Worm (Caenorhabditis elegans) whole organism, L1 larva: Measurements from ENCODE around the gene srh-112.
"Not testable (repeated sequence)": the region's sequence is repeated elsewhere in the genome, so short reads cannot be mapped to it uniquely, and the experiment has no call there.

ENCODE experiments used
- C16A3.4 ChIP-seq: fragments of 150-350 bp; optimal IDR thresholded peaks from 2 replicates; lab custom pipeline; 2014; ENCODE audit warnings: missing biosample characterization, missing genetic modification characterization
- F16B12.6 ChIP-seq: fragments of 150-350 bp; optimal IDR thresholded peaks from 2 replicates; lab custom pipeline; 2014; ENCODE audit warnings: missing biosample characterization, missing genetic modification characterization
- ama-1 ChIP-seq: fragments of 150-350 bp; optimal IDR thresholded peaks from 2 replicates; lab custom pipeline; 2014
- ceh-63 ChIP-seq: fragments of 200-800 bp; sonication (Bioruptor generic); optimal IDR thresholded peaks from 2 replicates; lab custom pipeline; 2018; ENCODE audit warnings: mild to moderate bottlenecking, missing genetic modification characterization, missing compliant biosample characterization
- ceh-8 ChIP-seq: fragments of 200-800 bp; sonication (Bioruptor generic); optimal IDR thresholded peaks from 2 replicates; lab custom pipeline; 2018; ENCODE audit warnings: mild to moderate bottlenecking, missing genetic modification characterization, moderate library complexity, missing compliant biosample characterization
- ceh-82 ChIP-seq, 3 experiments: fragments of 150-350 bp in 1 of 3; sonication (generic microtip) in 2 of 3; optimal IDR thresholded peaks; 2 replicates each; lab custom pipeline; 2014 to 2017; ENCODE audit warnings: missing biosample characterization in 3 of 3, missing genetic modification characterization in 3 of 3
- ceh-88 ChIP-seq: fragments of 200-800 bp; sonication (Bioruptor generic); IDR thresholded peaks from 2 replicates; pipeline ENCODE4 v1.3.6; 2022; ENCODE audit warnings: missing genetic modification characterization, missing compliant biosample characterization
- ceh-90 ChIP-seq: sonication (generic microtip); optimal IDR thresholded peaks from 2 replicates; lab custom pipeline; 2016; ENCODE audit warnings: missing genetic modification characterization, missing compliant biosample characterization
- efl-1 ChIP-seq, 4 experiments: fragments of 150-350 bp; optimal IDR thresholded peaks in 3 of 4; peaks in 1 of 4; 1 replicate in 1 of 4; 2 replicates in 3 of 4; lab custom pipeline; 2014; ENCODE audit warnings: missing biosample characterization in 2 of 4, missing genetic modification characterization in 2 of 4, missing genetic modification reagents in 2 of 4
- fkh-10 ChIP-seq: sonication (generic microtip); optimal IDR thresholded peaks from 2 replicates; lab custom pipeline; 2017; ENCODE audit warnings: missing biosample characterization, missing genetic modification reagents, missing genetic modification characterization
- fkh-8 ChIP-seq: sonication (generic microtip); optimal IDR thresholded peaks from 2 replicates; lab custom pipeline; 2016; ENCODE audit warnings: mild to moderate bottlenecking, missing genetic modification characterization, missing compliant biosample characterization
- fos-1 ChIP-seq: fragments of 150-350 bp; optimal IDR thresholded peaks from 2 replicates; lab custom pipeline; 2014; ENCODE audit warnings: missing biosample characterization, missing genetic modification characterization
- grh-1 ChIP-seq: fragments of 200-800 bp; sonication (Bioruptor generic); IDR thresholded peaks from 2 replicates; pipeline ENCODE4 v1.3.6; 2022; ENCODE audit warnings: missing genetic modification reagents, missing genetic modification characterization, missing compliant biosample characterization
- hlh-4 ChIP-seq: sonication (generic microtip); optimal IDR thresholded peaks from 2 replicates; lab custom pipeline; 2016; ENCODE audit warnings: mild to moderate bottlenecking, missing genetic modification characterization, missing compliant biosample characterization
- hpl-2 ChIP-seq: fragments of 150-350 bp; optimal IDR thresholded peaks from 2 replicates; lab custom pipeline; 2014; ENCODE audit warnings: missing biosample characterization, missing genetic modification reagents, missing genetic modification characterization
- irx-1 ChIP-seq: sonication (generic microtip); optimal IDR thresholded peaks from 2 replicates; lab custom pipeline; 2016; ENCODE audit warnings: missing genetic modification characterization, missing compliant biosample characterization
- isw-1 ChIP-seq: fragments of 200-800 bp; sonication (Bioruptor generic); IDR thresholded peaks from 2 replicates; pipeline ENCODE4 v1.3.6; 2022; ENCODE audit warnings: missing genetic modification characterization, missing compliant biosample characterization
- jun-1 ChIP-seq: fragments of 150-350 bp; optimal IDR thresholded peaks from 2 replicates; lab custom pipeline; 2014; ENCODE audit warnings: missing biosample characterization, missing genetic modification reagents, missing genetic modification characterization
- lin-13 ChIP-seq: fragments of 150-350 bp; optimal IDR thresholded peaks from 2 replicates; lab custom pipeline; 2014; ENCODE audit warnings: missing biosample characterization, missing genetic modification reagents, missing genetic modification characterization
- lin-15B ChIP-seq: fragments of 150-350 bp; sonication (generic microtip); optimal IDR thresholded peaks from 3 replicates; lab custom pipeline; 2014; ENCODE audit warnings: missing biosample characterization, missing genetic modification characterization
- lsy-2 ChIP-seq, 2 experiments: fragments of 150-350 bp; optimal IDR thresholded peaks; 2 replicates each; lab custom pipeline; 2014; ENCODE audit warnings: missing biosample characterization in 2 of 2, missing genetic modification characterization in 2 of 2
- mef-2 ChIP-seq: fragments of 150-350 bp; optimal IDR thresholded peaks from 2 replicates; lab custom pipeline; 2014; ENCODE audit warnings: missing biosample characterization, missing genetic modification characterization
- nhr-11 ChIP-seq: fragments of 150-350 bp; optimal IDR thresholded peaks from 2 replicates; lab custom pipeline; 2014; ENCODE audit warnings: missing biosample characterization, missing genetic modification characterization
- nhr-12 ChIP-seq: sonication (generic microtip); optimal IDR thresholded peaks from 2 replicates; lab custom pipeline; 2017; ENCODE audit warnings: missing biosample characterization, missing genetic modification characterization
- nhr-28 ChIP-seq: fragments of 150-350 bp; optimal IDR thresholded peaks from 2 replicates; lab custom pipeline; 2014; ENCODE audit warnings: missing biosample characterization, missing genetic modification characterization
- nhr-85 ChIP-seq: sonication (generic microtip); peaks from one replicate; lab custom pipeline; 2016; ENCODE audit warnings: missing genetic modification characterization, inconsistent platforms, missing compliant biosample characterization
- pag-3 ChIP-seq: sonication (generic microtip); optimal IDR thresholded peaks from 2 replicates; lab custom pipeline; 2017; ENCODE audit warnings: missing genetic modification characterization, mild to moderate bottlenecking, missing compliant biosample characterization, antibody characterized with exemption, borderline replicate concordance; ENCODE audit not compliant: insufficient read depth
- rnt-1 ChIP-seq: sonication (generic microtip); optimal IDR thresholded peaks from 2 replicates; lab custom pipeline; 2016; ENCODE audit warnings: mild to moderate bottlenecking, missing genetic modification characterization, moderate library complexity, missing compliant biosample characterization
- snpc-4 ChIP-seq: fragments of 150-350 bp; optimal IDR thresholded peaks from 2 replicates; lab custom pipeline; 2014; ENCODE audit warnings: missing biosample characterization, missing genetic modification characterization
- snu-23 ChIP-seq: sonication (generic microtip); optimal IDR thresholded peaks from 2 replicates; lab custom pipeline; 2016; ENCODE audit warnings: missing genetic modification characterization, missing compliant biosample characterization
- sox-4 ChIP-seq: sonication (generic microtip); optimal IDR thresholded peaks from 2 replicates; lab custom pipeline; 2016; ENCODE audit warnings: missing genetic modification characterization, missing compliant biosample characterization
- sup-37 ChIP-seq: fragments of 200-800 bp; sonication (Bioruptor generic); optimal IDR thresholded peaks from 2 replicates; lab custom pipeline; 2018; ENCODE audit warnings: mild to moderate bottlenecking, missing genetic modification characterization, missing compliant biosample characterization
- tbx-2 ChIP-seq: sonication (generic microtip); optimal IDR thresholded peaks from 2 replicates; lab custom pipeline; 2016; ENCODE audit warnings: missing genetic modification characterization, missing compliant biosample characterization
- tlp-1 ChIP-seq: fragments of 150-350 bp; optimal IDR thresholded peaks from 2 replicates; lab custom pipeline; 2014; ENCODE audit warnings: missing biosample characterization, missing genetic modification characterization
- unc-130 ChIP-seq: fragments of 150-350 bp; optimal IDR thresholded peaks from 2 replicates; lab custom pipeline; 2017; ENCODE audit warnings: missing biosample characterization, missing genetic modification characterization, inconsistent platforms
- unc-86 ChIP-seq: sonication (generic microtip); optimal IDR thresholded peaks from 2 replicates; lab custom pipeline; 2016; ENCODE audit warnings: missing genetic modification characterization, missing compliant biosample characterization
- unc-98 ChIP-seq: fragments of 200-800 bp; sonication (Bioruptor generic); IDR thresholded peaks from 2 replicates; pipeline ENCODE4 v1.3.6; 2022; ENCODE audit warnings: missing genetic modification characterization, missing compliant biosample characterization
- zag-1 ChIP-seq: fragments of 150-350 bp; optimal IDR thresholded peaks from 2 replicates; lab custom pipeline; 2014; ENCODE audit warnings: missing biosample characterization, missing genetic modification characterization
- zip-4 ChIP-seq: fragments of 200-800 bp; sonication (Bioruptor generic); optimal IDR thresholded peaks from 2 replicates; lab custom pipeline; 2018; ENCODE audit warnings: mild to moderate bottlenecking, missing genetic modification characterization, moderate library complexity, missing compliant biosample characterization
- ztf-11 ChIP-seq, 2 experiments: sonication (generic microtip); optimal IDR thresholded peaks; 2 replicates each; lab custom pipeline; 2016 to 2017; ENCODE audit warnings: missing genetic modification characterization in 2 of 2, missing biosample characterization in 1 of 2, missing compliant biosample characterization in 1 of 2

The srh-112 gene

ce11 chrV:17226119-17226518, at the start of gene srh-112:
TSS of gene srh-112 (minus strand) at chrV:17226219.
- TF ChIP-seq unc-86 (tag; lab: Kevin White, UChicago) (no peak), grh-1 (GFP tag; lab: Robert Waterston, UW) (no peak), irx-1 (tag; lab: Kevin White, UChicago) (no peak), nhr-11 (tag; lab: Kevin White, UChicago) (no peak), hlh-4 (tag; lab: Kevin White, UChicago) (no peak)
- TF ChIP-seq, all 84 proteins: peak for 0

- TF ChIP-seq rnt-1, result no peak
- TF ChIP-seq nhr-85 (tag; lab: Kevin White, UChicago), result no peak
- no peak for TF ChIP-seq mef-2 (tag; lab: Kevin White, UChicago)
- no peak for TF ChIP-seq nhr-28 (tag; lab: Kevin White, UChicago)
- no peak for TF ChIP-seq pag-3 (tag; lab: Kevin White, UChicago)
- no peak for TF ChIP-seq ceh-88
- TF ChIP-seq fkh-8, result no peak
- TF ChIP-seq ceh-90 (tag; lab: Kevin White, UChicago), result no peak
- TF ChIP-seq ztf-11 (tag; optimal IDR thresholded peaks at IDR 0.05; lab: Kevin White, UChicago), result no peak
- TF ChIP-seq fkh-10 (GFP tag; lab: Kevin White, UChicago), result no peak
These were observed 47.2 kb upstream of the srh-112 start, which contains the start of gene K10G4.10 for ce11 chrV:17273249-17273648. TSS of gene K10G4.10 (plus strand) at chrV:17273549.

- TF ChIP-seq fos-1 (tag; lab: Kevin White, UChicago) (no peak), ceh-63 (GFP tag; lab: Kevin White, UChicago) (no peak), lin-13 (GFP tag; lab: Kevin White, UChicago) (no peak), unc-130 (no peak), C16A3.4 (tag; lab: Kevin White, UChicago) (no peak), efl-1 (optimal IDR thresholded peaks at IDR 0.05; lab: Kevin White, UChicago) (no peak), efl-1 (GFP tag; optimal IDR thresholded peaks at IDR 0.05 in 1 of 2; lab: Kevin White, UChicago) (no peak), sox-4 (no peak), ama-1 (lab: Kevin White, UChicago) (no peak), isw-1 (GFP tag; lab: Robert Waterston, UW) (no peak), F16B12.6 (tag; lab: Kevin White, UChicago) (no peak), lsy-2 (tag; optimal IDR thresholded peaks at IDR 0.05; lab: Kevin White, UChicago) (no peak), hpl-2 (no peak)
These were observed 46.1 kb upstream of the srh-112 start for ce11 chrV:17272112-17272511.

- not testable (repeated sequence) for TF ChIP-seq snu-23 (GFP tag; lab: Kevin White, UChicago); tbx-2; zip-4 (GFP tag; lab: Kevin White, UChicago)
- TF ChIP-seq, all 84 proteins: peak for 0; not testable (repeated sequence) for 84
These were observed 38.8 kb upstream of the srh-112 start, which contains the start of gene K10G4.3 for ce11 chrV:17264855-17265254. TSS of gene K10G4.3 (minus strand) at chrV:17264955.

- no peak for TF ChIP-seq ceh-8 (GFP tag; lab: Kevin White, UChicago)
- peak; percentile 24 for TF ChIP-seq snpc-4
- TF ChIP-seq, all 84 proteins: peak for 1
These were observed 35.4 kb upstream of the srh-112 start for ce11 chrV:17261385-17261784.

- TF ChIP-seq fkh-8, result no peak
- TF ChIP-seq sup-37 (GFP tag; lab: Kevin White, UChicago), result no peak
- TF ChIP-seq C16A3.4 (tag; lab: Kevin White, UChicago), result no peak
- TF ChIP-seq nhr-12 (tag; lab: Kevin White, UChicago), result no peak
- no peak for TF ChIP-seq fos-1 (tag; lab: Kevin White, UChicago)
- TF ChIP-seq hlh-4 (tag; lab: Kevin White, UChicago), result no peak
- TF ChIP-seq zag-1 (tag; lab: Kevin White, UChicago), result no peak
- no peak for TF ChIP-seq ceh-63 (GFP tag; lab: Kevin White, UChicago)
- no peak for TF ChIP-seq F16B12.6 (tag; lab: Kevin White, UChicago)
- TF ChIP-seq ceh-90 (tag; lab: Kevin White, UChicago), result no peak
- no peak for TF ChIP-seq ceh-82 (tag; optimal IDR thresholded peaks at IDR 0.05; lab: Kevin White, UChicago)
- TF ChIP-seq snu-23 (GFP tag; lab: Kevin White, UChicago), result no peak
- no peak for TF ChIP-seq unc-98
- no peak for TF ChIP-seq ceh-88
- TF ChIP-seq lin-15B (tag; lab: Kevin White, UChicago), result no peak
- TF ChIP-seq tlp-1 (tag; lab: Kevin White, UChicago), result no peak
- TF ChIP-seq jun-1, result no peak
- TF ChIP-seq, all 84 proteins: peak for 0
These were observed 32.8 kb upstream of the srh-112 start, which contains the start of gene fbxa-85 for ce11 chrV:17258868-17259267. TSS of gene fbxa-85 (plus strand) at chrV:17259168.
